Worm (Caenorhabditis elegans) whole organism, L4/young adult: ENCODE data around the gene sru-35.
"Not testable (repeated sequence)": the region's sequence is repeated elsewhere in the genome, so short reads cannot be mapped to it uniquely, and the experiment has no call there.

ENCODE experiments used
- W03F9.2 ChIP-seq: fragments of 150-350 bp; optimal IDR thresholded peaks from 2 replicates; lab custom pipeline; 2014; ENCODE audit warnings: missing biosample characterization, missing genetic modification characterization
- dao-5 ChIP-seq: sonication (generic microtip); optimal IDR thresholded peaks from 2 replicates; lab custom pipeline; 2016; ENCODE audit warnings: missing genotype, missing genetic modification characterization, moderate library complexity, missing compliant biosample characterization
- him-1 ChIP-seq: sonication (generic microtip); optimal IDR thresholded peaks from 2 replicates; lab custom pipeline; 2016; ENCODE audit warnings: missing genotype, missing genetic modification reagents, missing genetic modification characterization, missing compliant biosample characterization

sru-35 gene

ce11 chrIV:8815162-8815561 lies 25.1 kb upstream of the sru-35 start:
- TF ChIP-seq him-1 (tag; lab: Kevin White, UChicago) (no peak), dao-5 (no peak), W03F9.2 (tag; lab: Kevin White, UChicago) (no peak)

ce11 chrIV:8813614-8814013 lies 23.6 kb upstream of the sru-35 start, which contains the start of gene exc-5:
Gene exc-5 (minus strand): TSS chrIV:8813670.
- TF ChIP-seq him-1 (tag; lab: Kevin White, UChicago): no peak
- no peak for TF ChIP-seq W03F9.2 (tag; lab: Kevin White, UChicago)
- no peak for TF ChIP-seq dao-5

DNA sequence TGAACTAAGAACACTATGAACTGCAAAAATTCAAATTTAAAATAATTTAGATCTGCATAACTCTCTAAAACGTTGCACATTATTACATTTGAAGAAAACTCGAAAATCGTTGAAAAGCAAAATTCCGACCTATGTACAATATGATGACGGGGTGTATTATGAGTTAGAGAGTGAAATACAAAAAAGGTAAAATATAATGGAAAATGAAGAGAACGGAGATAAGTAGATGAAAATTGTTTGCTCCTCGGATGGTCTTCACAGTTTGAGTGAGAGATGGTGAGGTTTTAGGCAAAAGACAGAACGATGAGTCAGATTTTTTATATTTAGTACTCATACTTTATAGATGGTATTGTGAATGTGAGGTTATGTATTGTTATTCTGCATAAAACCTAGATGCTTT lies 17.3 kb upstream of the sru-35 start:
- TF ChIP-seq W03F9.2 (tag; lab: Kevin White, UChicago): no peak
- TF ChIP-seq dao-5: no peak
- no peak for TF ChIP-seq him-1 (tag; lab: Kevin White, UChicago)

DNA sequence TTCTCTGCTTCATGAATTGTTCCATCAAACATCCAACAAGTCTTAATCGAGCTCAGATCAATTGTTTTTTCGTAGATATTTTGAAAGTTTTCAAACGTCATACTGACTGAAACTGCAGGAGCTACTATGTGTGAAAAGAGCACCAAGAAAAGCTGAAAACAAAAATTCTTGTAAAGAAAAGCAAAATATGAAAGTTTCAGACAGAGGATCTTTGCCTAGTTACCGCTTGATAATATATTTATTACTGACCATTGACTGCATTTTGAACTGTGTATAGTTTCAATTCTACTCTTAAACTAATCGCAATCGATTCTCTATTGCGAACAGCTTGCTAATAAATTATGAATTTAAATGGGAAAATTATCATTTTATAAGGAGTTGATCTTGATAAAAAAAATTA lies 8.2 kb upstream of the sru-35 start, which contains the start of gene clec-182:
clec-182 (minus strand) TSS at position 101 of the 400 bp plus-strand sequence.
- TF ChIP-seq him-1 (tag; lab: Kevin White, UChicago): no peak

DNA sequence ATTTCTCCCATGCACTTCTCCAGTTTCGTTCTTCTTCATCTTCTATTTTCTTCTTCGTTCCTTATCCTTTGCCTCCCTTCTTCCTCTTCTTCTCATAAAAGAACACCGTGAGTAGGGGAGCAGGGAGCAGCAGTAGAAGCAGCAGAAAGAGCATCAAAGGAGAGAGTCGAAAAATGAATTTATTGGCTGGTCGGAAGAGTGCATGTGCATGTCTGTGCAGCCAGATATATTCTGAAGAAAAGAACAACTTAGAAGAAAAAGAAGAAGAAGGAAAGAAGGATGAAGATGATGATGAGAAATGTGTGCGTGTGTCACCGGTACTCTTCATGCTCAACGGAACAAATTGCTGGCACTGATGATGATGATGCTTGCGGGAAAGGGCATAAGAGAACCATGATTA lies 6.2 kb upstream of the sru-35 start:
- TF ChIP-seq him-1 (tag; lab: Kevin White, UChicago): peak; percentile 73
- no peak for TF ChIP-seq W03F9.2 (tag; lab: Kevin White, UChicago)
- TF ChIP-seq dao-5: no peak

ce11 chrIV:8794895-8795665 lies 5.0 kb upstream of the sru-35 start:
- TF ChIP-seq him-1 (tag; lab: Kevin White, UChicago): peak; percentile 90
- peak; percentile 67 for TF ChIP-seq W03F9.2 (tag; lab: Kevin White, UChicago)
- TF ChIP-seq dao-5: no peak

ce11 chrIV:8793223-8793622 lies 3.2 kb upstream of the sru-35 start:
- TF ChIP-seq dao-5: no peak
- TF ChIP-seq him-1 (tag; lab: Kevin White, UChicago): no peak
- TF ChIP-seq W03F9.2 (tag; lab: Kevin White, UChicago): peak; percentile 39

DNA sequence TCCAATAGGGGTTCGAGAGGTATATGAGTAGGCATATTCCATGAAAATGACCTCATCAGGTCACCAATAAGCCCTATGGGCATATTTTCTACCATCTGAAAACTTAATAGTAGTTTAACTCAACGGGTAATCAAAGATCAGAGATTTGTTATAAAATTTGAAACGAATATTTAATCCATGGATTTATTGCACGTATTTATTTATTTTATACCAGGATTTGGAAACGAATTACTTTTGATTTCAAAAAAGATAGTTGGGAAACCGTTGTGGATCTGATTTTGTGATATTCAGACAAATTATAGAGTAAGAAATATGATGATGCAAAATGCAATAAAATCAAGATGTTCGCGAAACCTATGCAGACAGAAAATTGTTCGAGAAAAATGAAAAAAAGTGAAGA lies 2.8 kb upstream of the sru-35 start, which contains the start of gene C33D9.3:
C33D9.3 (minus strand) TSS at position 101 of the 400 bp plus-strand sequence.
- no peak for TF ChIP-seq dao-5

- TF ChIP-seq him-1 (tag; lab: Kevin White, UChicago); W03F9.2 (tag; lab: Kevin White, UChicago); dao-5: not testable (repeated sequence)
Measured at ce11 chrIV:8788048-8788447, 2.0 kb downstream of the sru-35 start, which contains the start of gene C33D9.10. Gene C33D9.10 (minus strand): TSS chrIV:8788148.

ce11 chrIV:8786654-8787053 lies 3.4 kb downstream of the sru-35 start, which contains the start of gene C33D9.8:
Gene C33D9.8 (minus strand): TSS chrIV:8786752.
- TF ChIP-seq W03F9.2 (tag; lab: Kevin White, UChicago): no peak
- TF ChIP-seq dao-5: no peak
- TF ChIP-seq him-1 (tag; lab: Kevin White, UChicago): no peak

- TF ChIP-seq W03F9.2 (tag; lab: Kevin White, UChicago): no peak
- no peak for TF ChIP-seq him-1 (tag; lab: Kevin White, UChicago)
- no peak for TF ChIP-seq dao-5
Measured at ce11 chrIV:8784855-8785327, 5.2 kb downstream of the sru-35 start, which contains the start of gene C33D9.13. Gene C33D9.13 (minus strand): TSS chrIV:8785277.

ce11 chrIV:8782172-8782571 lies 7.9 kb downstream of the sru-35 start:
- TF ChIP-seq dao-5 (no peak), W03F9.2 (tag; lab: Kevin White, UChicago) (no peak), him-1 (tag; lab: Kevin White, UChicago) (no peak)

- TF ChIP-seq dao-5 (no peak), W03F9.2 (tag; lab: Kevin White, UChicago) (no peak), him-1 (tag; lab: Kevin White, UChicago) (no peak)
Measured at ce11 chrIV:8778045-8778444, 12.0 kb downstream of the sru-35 start, which contains the start of gene C33D9.6. Gene C33D9.6 (minus strand): TSS chrIV:8778145.

DNA sequence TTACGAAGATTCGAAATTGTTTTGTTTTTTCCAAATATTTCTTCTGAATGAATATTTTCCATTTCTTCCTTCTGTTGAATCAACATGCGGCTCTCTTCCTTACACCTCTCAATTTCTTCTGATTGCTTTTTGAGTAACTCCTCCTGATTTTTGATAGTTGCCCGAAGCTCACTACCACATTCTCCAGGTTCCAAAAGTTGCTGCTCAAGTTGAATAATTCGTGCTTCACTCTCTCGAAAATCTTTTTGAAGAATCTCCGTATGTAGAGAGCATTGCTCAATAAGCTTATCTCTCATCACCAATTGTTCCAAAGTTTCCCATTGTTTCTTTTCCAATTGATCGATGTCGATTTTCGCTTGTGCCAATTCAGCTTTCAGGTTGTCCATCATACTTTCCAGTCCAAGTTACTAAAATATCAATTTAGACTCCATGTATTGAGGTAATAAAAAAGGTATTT lies 17.2 kb downstream of the sru-35 start, which contains the start of gene F20C5.6:
F20C5.6 (minus strand) TSS at position 407 of the 457 bp plus-strand sequence.
- TF ChIP-seq W03F9.2 (tag; lab: Kevin White, UChicago) (no peak), dao-5 (no peak), him-1 (tag; lab: Kevin White, UChicago) (no peak)
